Worm (Caenorhabditis elegans) whole organism, late embryonic: ENCODE data around the gene daf-22.

Experiments used
- ahr-1 ChIP-seq: sonication (generic microtip); optimal IDR thresholded peaks from 2 replicates; lab custom pipeline; 2016; ENCODE audit warnings: missing genetic modification characterization, missing compliant biosample characterization
- ama-1 ChIP-seq: fragments of 150-350 bp; optimal IDR thresholded peaks from 2 replicates; lab custom pipeline; 2014
- ceh-9 ChIP-seq: sonication (generic microtip); optimal IDR thresholded peaks from 2 replicates; lab custom pipeline; 2016; ENCODE audit warnings: mild to moderate bottlenecking, missing genetic modification characterization, inconsistent platforms, missing compliant biosample characterization
- sox-4 ChIP-seq: sonication (generic microtip); optimal IDR thresholded peaks from 2 replicates; lab custom pipeline; 2017; ENCODE audit warnings: mild to moderate bottlenecking, missing genetic modification characterization, inconsistent platforms, missing compliant biosample characterization

DNA sequence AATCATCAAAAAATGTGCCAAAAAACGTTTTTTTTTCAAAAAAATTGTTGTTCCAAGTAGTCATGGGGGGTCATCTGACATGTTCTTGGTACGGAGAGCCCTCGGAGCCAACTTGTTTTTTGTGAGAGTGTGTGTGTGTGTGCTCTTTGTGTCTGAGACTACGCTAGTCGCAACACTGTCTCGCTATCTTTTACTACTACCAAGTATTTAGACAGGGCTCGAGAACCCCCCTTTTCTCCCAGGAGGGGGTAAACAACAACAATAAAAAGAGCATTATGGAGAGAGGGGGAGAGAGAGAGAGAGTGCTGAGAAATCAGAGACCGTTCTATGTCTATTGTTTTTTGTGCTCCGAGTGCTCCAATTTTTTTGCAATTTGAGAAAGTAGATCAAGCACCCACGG is 46.7 kb downstream of the daf-22 start:
- no peak for TF ChIP-seq sox-4 (tag; lab: Kevin White, UChicago)
- TF ChIP-seq ahr-1: no peak
- no peak for TF ChIP-seq ama-1 (lab: Kevin White, UChicago)
- TF ChIP-seq ceh-9 (tag; lab: Kevin White, UChicago): no peak
